Worm (Caenorhabditis elegans): ENCODE data around the gene fipr-13.
A peak's percentile ranks its signal among the peaks of the same experiment; 100 is the strongest.

fipr-13 gene

ce11 chrV:10105412-10105811, 41.1 kb downstream of the fipr-13 start, which contains the start of gene C08B6.2:
Gene C08B6.2 (plus strand): TSS chrV:10105712.
- TF ChIP-seq elt-3 (tag; optimal IDR thresholded peaks at IDR 0.05) (no peak), hmg-11 (tag; optimal IDR thresholded peaks at IDR 0.05) (no peak), lsy-12 (tag; optimal IDR thresholded peaks at IDR 0.05) (no peak), fkh-2 (tag; optimal IDR thresholded peaks at IDR 0.05) (no peak), unc-39 (tag; optimal IDR thresholded peaks at IDR 0.05) (no peak), jun-1 (tag; optimal IDR thresholded peaks at IDR 0.05) (no peak), ceh-82 (tag; optimal IDR thresholded peaks at IDR 0.05) (no peak), fos-1 (tag; optimal IDR thresholded peaks at IDR 0.05) (no peak)

ce11 chrV:10107309-10107708, 43.0 kb downstream of the fipr-13 start, which contains the start of gene C08B6.11:
Gene C08B6.11 (plus strand): TSS chrV:10107609.
- TF ChIP-seq snpc-4 (tag; optimal IDR thresholded peaks at IDR 0.05) (no peak), nfya-1 (tag; optimal IDR thresholded peaks at IDR 0.05; ENCODE audit: insufficient read depth) (no peak), eor-1 (tag; optimal IDR thresholded peaks at IDR 0.05) (no peak), fkh-2 (tag; optimal IDR thresholded peaks at IDR 0.05) (no peak), aly-2 (tag; optimal IDR thresholded peaks at IDR 0.05) (no peak), nhr-43 (tag; optimal IDR thresholded peaks at IDR 0.05; ENCODE audit: poor library complexity, severe bottlenecking) (no peak)

ce11 chrV:10111129-10111528, 46.8 kb downstream of the fipr-13 start:
- TF ChIP-seq pha-4 (tag; optimal IDR thresholded peaks at IDR 0.05), result peak; percentile 63
- TF ChIP-seq mdl-1 (tag; optimal IDR thresholded peaks at IDR 0.05), result no peak
- peak; percentile 5 for TF ChIP-seq pqm-1 (tag; optimal IDR thresholded peaks at IDR 0.05)
- TF ChIP-seq ceh-82 (tag; optimal IDR thresholded peaks at IDR 0.05), result no peak
- TF ChIP-seq nhr-67 (tag; optimal IDR thresholded peaks at IDR 0.05), result no peak
- TF ChIP-seq lin-15B (tag; optimal IDR thresholded peaks at IDR 0.05), result no peak
- no peak for TF ChIP-seq ztf-4 (tag; optimal IDR thresholded peaks at IDR 0.05)
- peak; percentile 42 for TF ChIP-seq elt-2 (tag; optimal IDR thresholded peaks at IDR 0.05)
- TF ChIP-seq jun-1 (tag; optimal IDR thresholded peaks at IDR 0.05), result no peak
- TF ChIP-seq ama-1 (optimal IDR thresholded peaks at IDR 0.05), result no peak
- no peak for TF ChIP-seq ceh-28 (tag; optimal IDR thresholded peaks at IDR 0.05)

ce11 chrV:10112187-10112586, 47.9 kb downstream of the fipr-13 start, which contains the start of gene C08B6.3:
Gene C08B6.3 (minus strand): TSS chrV:10112287.
- TF ChIP-seq nhr-28 (tag; optimal IDR thresholded peaks at IDR 0.05) (no peak), lin-15B (tag; optimal IDR thresholded peaks at IDR 0.05) (no peak), ztf-4 (tag; optimal IDR thresholded peaks at IDR 0.05) (no peak), nhr-11 (tag; optimal IDR thresholded peaks at IDR 0.05) (no peak), snpc-4 (tag; optimal IDR thresholded peaks at IDR 0.05) (no peak), nhr-12 (tag; optimal IDR thresholded peaks at IDR 0.05) (no peak), ZK546.5 (tag; optimal IDR thresholded peaks at IDR 0.05) (no peak), R02D3.7 (tag; optimal IDR thresholded peaks at IDR 0.05) (no peak), egl-5 (tag; optimal IDR thresholded peaks at IDR 0.05) (no peak), nhr-76 (tag; optimal IDR thresholded peaks at IDR 0.05) (no peak)

- no peak for TF ChIP-seq fos-1 (tag; optimal IDR thresholded peaks at IDR 0.05)
- TF ChIP-seq tbx-2 (tag; optimal IDR thresholded peaks at IDR 0.05), result no peak
- no peak for TF ChIP-seq nhr-11 (tag; optimal IDR thresholded peaks at IDR 0.05)
- TF ChIP-seq hmg-11 (tag; optimal IDR thresholded peaks at IDR 0.05), result no peak
- TF ChIP-seq unc-39 (tag; optimal IDR thresholded peaks at IDR 0.05), result no peak
- no peak for TF ChIP-seq pha-4 (tag; optimal IDR thresholded peaks at IDR 0.05)
- no peak for TF ChIP-seq aly-2 (tag; optimal IDR thresholded peaks at IDR 0.05)
- no peak for TF ChIP-seq fkh-2 (tag; optimal IDR thresholded peaks at IDR 0.05)
- TF ChIP-seq eor-1 (tag; optimal IDR thresholded peaks at IDR 0.05), result no peak
- TF ChIP-seq sea-2 (GFP tag; optimal IDR thresholded peaks at IDR 0.05), result no peak
- no peak for TF ChIP-seq snpc-4 (tag; optimal IDR thresholded peaks at IDR 0.05)
- no peak for TF ChIP-seq skn-1 (tag; optimal IDR thresholded peaks at IDR 0.05)
- no peak for TF ChIP-seq lsy-12 (tag; optimal IDR thresholded peaks at IDR 0.05)
- TF ChIP-seq mdl-1 (tag; optimal IDR thresholded peaks at IDR 0.05), result no peak
- TF ChIP-seq lin-39 (tag; optimal IDR thresholded peaks at IDR 0.05), result no peak
- no peak for TF ChIP-seq egl-27 (tag; optimal IDR thresholded peaks at IDR 0.05)
- no peak for TF ChIP-seq nhr-237 (tag; optimal IDR thresholded peaks at IDR 0.05)
- no peak for TF ChIP-seq ZK546.5 (tag; optimal IDR thresholded peaks at IDR 0.05)
- TF ChIP-seq daf-12 (tag; optimal IDR thresholded peaks at IDR 0.05), result no peak
- no peak for TF ChIP-seq ceh-16 (tag; optimal IDR thresholded peaks at IDR 0.05)
Observed at ce11 chrV:10114329-10114728, 50.0 kb downstream of the fipr-13 start, which contains the start of gene cht-5. Gene cht-5 (plus strand): TSS chrV:10114629.
